Worm (Caenorhabditis elegans) whole organism, L1 larva: ENCODE measurements around the gene F09F7.6.

Experiments used
- C04F5.9 ChIP-seq: sonication (generic microtip); optimal IDR thresholded peaks from 2 replicates; lab custom pipeline; 2016; ENCODE audit warnings: missing genetic modification characterization, missing compliant biosample characterization
- C16A3.4 ChIP-seq: fragments of 150-350 bp; optimal IDR thresholded peaks from 2 replicates; lab custom pipeline; 2014; ENCODE audit warnings: missing biosample characterization, missing genetic modification characterization
- C34B4.2 ChIP-seq: sonication (generic microtip); optimal IDR thresholded peaks from 2 replicates; lab custom pipeline; 2017; ENCODE audit warnings: mild to moderate bottlenecking, missing genetic modification characterization, missing compliant biosample characterization
- F16B12.6 ChIP-seq: fragments of 150-350 bp; optimal IDR thresholded peaks from 2 replicates; lab custom pipeline; 2014; ENCODE audit warnings: missing biosample characterization, missing genetic modification characterization
- Y116A8C.19 ChIP-seq: sonication (generic microtip); optimal IDR thresholded peaks from 2 replicates; lab custom pipeline; 2016; ENCODE audit warnings: missing compliant biosample characterization, missing genetic modification characterization, borderline replicate concordance
- aha-1 ChIP-seq: fragments of 150-350 bp; optimal IDR thresholded peaks from 2 replicates; lab custom pipeline; 2014; ENCODE audit warnings: missing biosample characterization, missing genetic modification characterization
- alr-1 ChIP-seq: fragments of 200-800 bp; sonication (Bioruptor generic); optimal IDR thresholded peaks from 2 replicates; lab custom pipeline; 2018; ENCODE audit warnings: borderline replicate concordance, mild to moderate bottlenecking, missing genetic modification characterization, missing compliant biosample characterization
- blmp-1 ChIP-seq: fragments of 150-350 bp; optimal IDR thresholded peaks from 2 replicates; lab custom pipeline; 2014; ENCODE audit warnings: missing biosample characterization, missing genetic modification characterization
- ceh-8 ChIP-seq: fragments of 200-800 bp; sonication (Bioruptor generic); optimal IDR thresholded peaks from 2 replicates; lab custom pipeline; 2018; ENCODE audit warnings: mild to moderate bottlenecking, missing genetic modification characterization, moderate library complexity, missing compliant biosample characterization
- ceh-82 ChIP-seq, 3 experiments: fragments of 150-350 bp in 1 of 3; sonication (generic microtip) in 2 of 3; optimal IDR thresholded peaks; 2 replicates each; lab custom pipeline; 2014 to 2017; ENCODE audit warnings: missing biosample characterization in 3 of 3, missing genetic modification characterization in 3 of 3
- dpl-1 ChIP-seq, 3 experiments: fragments of 150-350 bp in 2 of 3; sonication (generic microtip) in 1 of 3; optimal IDR thresholded peaks; 2 replicates each; lab custom pipeline; 2014 to 2017; ENCODE audit warnings: missing biosample characterization in 3 of 3, missing genetic modification characterization in 3 of 3, missing genetic modification reagents in 3 of 3
- dsc-1 ChIP-seq: sonication (generic microtip); optimal IDR thresholded peaks from 2 replicates; lab custom pipeline; 2016; ENCODE audit warnings: mild to moderate bottlenecking, missing genetic modification characterization, missing compliant biosample characterization
- egl-13 ChIP-seq: sonication (generic microtip); optimal IDR thresholded peaks from 2 replicates; lab custom pipeline; 2016; ENCODE audit warnings: missing genotype, missing genetic modification reagents, missing genetic modification characterization, missing compliant biosample characterization
- egl-27 ChIP-seq, 2 experiments: fragments of 150-350 bp in 1 of 2; sonication (generic microtip); optimal IDR thresholded peaks; 3 replicates each; lab custom pipeline; 2017 to 2018; ENCODE audit warnings: missing biosample characterization in 2 of 2, missing genetic modification characterization in 2 of 2, missing genetic modification reagents in 2 of 2
- elt-2 ChIP-seq: sonication (generic microtip); optimal IDR thresholded peaks from 2 replicates; lab custom pipeline; 2016; ENCODE audit warnings: missing genetic modification characterization, mild to moderate bottlenecking, inconsistent platforms, missing compliant biosample characterization, missing genetic modification reagents
- fkh-8 ChIP-seq: sonication (generic microtip); optimal IDR thresholded peaks from 2 replicates; lab custom pipeline; 2016; ENCODE audit warnings: mild to moderate bottlenecking, missing genetic modification characterization, missing compliant biosample characterization
- fos-1 ChIP-seq: fragments of 150-350 bp; optimal IDR thresholded peaks from 2 replicates; lab custom pipeline; 2014; ENCODE audit warnings: missing biosample characterization, missing genetic modification characterization
- irx-1 ChIP-seq: sonication (generic microtip); optimal IDR thresholded peaks from 2 replicates; lab custom pipeline; 2016; ENCODE audit warnings: missing genetic modification characterization, missing compliant biosample characterization
- isw-1 ChIP-seq: fragments of 200-800 bp; sonication (Bioruptor generic); IDR thresholded peaks from 2 replicates; pipeline ENCODE4 v1.3.6; 2022; ENCODE audit warnings: missing genetic modification characterization, missing compliant biosample characterization
- jun-1 ChIP-seq: fragments of 150-350 bp; optimal IDR thresholded peaks from 2 replicates; lab custom pipeline; 2014; ENCODE audit warnings: missing biosample characterization, missing genetic modification reagents, missing genetic modification characterization
- lin-13 ChIP-seq: fragments of 150-350 bp; optimal IDR thresholded peaks from 2 replicates; lab custom pipeline; 2014; ENCODE audit warnings: missing biosample characterization, missing genetic modification reagents, missing genetic modification characterization
- lin-14 ChIP-seq: fragments of 200-800 bp; sonication (Bioruptor generic); optimal IDR thresholded peaks from 2 replicates; lab custom pipeline; 2018; ENCODE audit warnings: mild to moderate bottlenecking, missing genetic modification characterization, moderate library complexity, missing compliant biosample characterization
- lin-15B ChIP-seq: fragments of 150-350 bp; sonication (generic microtip); optimal IDR thresholded peaks from 3 replicates; lab custom pipeline; 2014; ENCODE audit warnings: missing biosample characterization, missing genetic modification characterization
- lin-35 ChIP-seq, 2 experiments: fragments of 150-350 bp; optimal IDR thresholded peaks; 2 replicates each; lab custom pipeline; 2014; ENCODE audit warnings: missing biosample characterization in 2 of 2, missing genetic modification characterization in 2 of 2, missing genetic modification reagents in 2 of 2
- lir-3 ChIP-seq: sonication (generic microtip); optimal IDR thresholded peaks from 2 replicates; lab custom pipeline; 2016; ENCODE audit warnings: mild to moderate bottlenecking, missing genetic modification characterization, moderate library complexity, missing compliant biosample characterization; ENCODE audit not compliant: poor library complexity
- lsy-2 ChIP-seq, 2 experiments: fragments of 150-350 bp; optimal IDR thresholded peaks; 2 replicates each; lab custom pipeline; 2014; ENCODE audit warnings: missing biosample characterization in 2 of 2, missing genetic modification characterization in 2 of 2
- mdl-1 ChIP-seq, 2 experiments: fragments of 150-350 bp; optimal IDR thresholded peaks; 2 replicates each; lab custom pipeline; 2014 to 2017; ENCODE audit warnings: missing biosample characterization in 2 of 2, missing genetic modification characterization in 2 of 2, inconsistent platforms in 1 of 2
- nhr-11 ChIP-seq: fragments of 150-350 bp; optimal IDR thresholded peaks from 2 replicates; lab custom pipeline; 2014; ENCODE audit warnings: missing biosample characterization, missing genetic modification characterization
- nhr-19 ChIP-seq: fragments of 200-800 bp; sonication (Bioruptor generic); conservative IDR thresholded peaks from 2 replicates; pipeline ENCODE4 v1.3.6; 2022; ENCODE audit warnings: missing genetic modification characterization, missing compliant biosample characterization
- nhr-20 ChIP-seq: sonication (generic microtip); optimal IDR thresholded peaks from 2 replicates; lab custom pipeline; 2016; ENCODE audit warnings: mild to moderate bottlenecking, missing genetic modification characterization, missing compliant biosample characterization
- nhr-28 ChIP-seq: fragments of 150-350 bp; optimal IDR thresholded peaks from 2 replicates; lab custom pipeline; 2014; ENCODE audit warnings: missing biosample characterization, missing genetic modification characterization
- nhr-47 ChIP-seq: sonication (generic microtip); optimal IDR thresholded peaks from 2 replicates; lab custom pipeline; 2016; ENCODE audit warnings: mild to moderate bottlenecking, missing genetic modification characterization, moderate library complexity, missing compliant biosample characterization
- nhr-71 ChIP-seq: sonication (generic microtip); optimal IDR thresholded peaks from 2 replicates; lab custom pipeline; 2016; ENCODE audit warnings: mild to moderate bottlenecking, missing genetic modification characterization, moderate library complexity, missing compliant biosample characterization
- nhr-77 ChIP-seq: fragments of 150-350 bp; optimal IDR thresholded peaks from 2 replicates; lab custom pipeline; 2014; ENCODE audit warnings: missing biosample characterization, missing genetic modification characterization
- nhr-85 ChIP-seq: sonication (generic microtip); peaks from one replicate; lab custom pipeline; 2016; ENCODE audit warnings: missing genetic modification characterization, inconsistent platforms, missing compliant biosample characterization
- nhr-90 ChIP-seq: sonication (generic microtip); optimal IDR thresholded peaks from 2 replicates; lab custom pipeline; 2016; ENCODE audit warnings: mild to moderate bottlenecking, missing genetic modification characterization, missing compliant biosample characterization; ENCODE audit not compliant: poor library complexity
- pax-3 ChIP-seq: fragments of 200-800 bp; sonication (Bioruptor generic); optimal IDR thresholded peaks from 2 replicates; lab custom pipeline; 2018; ENCODE audit warnings: mild to moderate bottlenecking, missing genetic modification characterization, moderate library complexity, missing compliant biosample characterization
- rnt-1 ChIP-seq: sonication (generic microtip); optimal IDR thresholded peaks from 2 replicates; lab custom pipeline; 2016; ENCODE audit warnings: mild to moderate bottlenecking, missing genetic modification characterization, moderate library complexity, missing compliant biosample characterization
- skn-1 ChIP-seq: fragments of 150-350 bp; optimal IDR thresholded peaks from 2 replicates; lab custom pipeline; 2014; ENCODE audit warnings: missing biosample characterization, missing genetic modification characterization
- snpc-4 ChIP-seq: fragments of 150-350 bp; optimal IDR thresholded peaks from 2 replicates; lab custom pipeline; 2014; ENCODE audit warnings: missing biosample characterization, missing genetic modification characterization
- snu-23 ChIP-seq: sonication (generic microtip); optimal IDR thresholded peaks from 2 replicates; lab custom pipeline; 2016; ENCODE audit warnings: missing genetic modification characterization, missing compliant biosample characterization
- sox-4 ChIP-seq: sonication (generic microtip); optimal IDR thresholded peaks from 2 replicates; lab custom pipeline; 2016; ENCODE audit warnings: missing genetic modification characterization, missing compliant biosample characterization
- sptf-1 ChIP-seq: fragments of 150-350 bp; optimal IDR thresholded peaks from 2 replicates; lab custom pipeline; 2014; ENCODE audit warnings: missing biosample characterization, missing genetic modification characterization
- swsn-7 ChIP-seq: sonication (generic microtip); optimal IDR thresholded peaks from 2 replicates; lab custom pipeline; 2016; ENCODE audit warnings: missing genetic modification characterization, missing compliant biosample characterization
- tbx-2 ChIP-seq: sonication (generic microtip); optimal IDR thresholded peaks from 2 replicates; lab custom pipeline; 2016; ENCODE audit warnings: missing genetic modification characterization, missing compliant biosample characterization
- unc-130 ChIP-seq: fragments of 150-350 bp; optimal IDR thresholded peaks from 2 replicates; lab custom pipeline; 2017; ENCODE audit warnings: missing biosample characterization, missing genetic modification characterization, inconsistent platforms
- unc-86 ChIP-seq: sonication (generic microtip); optimal IDR thresholded peaks from 2 replicates; lab custom pipeline; 2016; ENCODE audit warnings: missing genetic modification characterization, missing compliant biosample characterization
- unc-98 ChIP-seq: fragments of 200-800 bp; sonication (Bioruptor generic); IDR thresholded peaks from 2 replicates; pipeline ENCODE4 v1.3.6; 2022; ENCODE audit warnings: missing genetic modification characterization, missing compliant biosample characterization
- vab-15 ChIP-seq: sonication (generic microtip); optimal IDR thresholded peaks from 2 replicates; lab custom pipeline; 2017; ENCODE audit warnings: missing genotype, mild to moderate bottlenecking, missing genetic modification characterization, missing compliant biosample characterization
- zip-4 ChIP-seq: fragments of 200-800 bp; sonication (Bioruptor generic); optimal IDR thresholded peaks from 2 replicates; lab custom pipeline; 2018; ENCODE audit warnings: mild to moderate bottlenecking, missing genetic modification characterization, moderate library complexity, missing compliant biosample characterization
- ztf-4 ChIP-seq: fragments of 150-350 bp; optimal IDR thresholded peaks from 2 replicates; lab custom pipeline; 2014; ENCODE audit warnings: missing biosample characterization, missing genetic modification characterization

F09F7.6 gene

ce11 chrIII:5594350-5594749, 42.4 kb upstream of the F09F7.6 start (continued):
- TF ChIP-seq tbx-2 (no peak), Y116A8C.19 (no peak), zip-4 (GFP tag; lab: Kevin White, UChicago) (no peak), nhr-28 (no peak)

DNA sequence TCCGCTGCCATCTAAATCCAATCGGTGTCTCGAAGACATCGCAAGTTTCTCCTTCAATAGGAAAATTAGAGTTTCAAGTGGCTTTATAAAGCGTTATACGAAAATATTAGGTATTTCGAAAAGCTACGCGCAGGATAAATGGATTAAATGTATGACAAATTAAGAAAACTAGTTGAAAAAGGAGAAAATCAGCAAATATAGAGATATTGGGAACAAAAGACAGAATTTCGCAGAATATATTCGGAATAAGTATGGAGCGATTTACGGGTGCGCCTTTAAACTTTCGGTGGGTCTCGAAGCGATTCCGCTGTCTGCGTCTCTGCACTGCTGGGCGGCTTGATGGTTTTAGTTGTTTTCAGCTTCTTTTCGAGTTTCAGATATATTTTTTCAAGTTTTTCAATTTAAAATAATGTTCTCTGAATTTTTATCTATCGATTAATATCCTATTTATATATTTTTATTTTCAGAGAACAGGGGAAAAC, 39.8 kb upstream of the F09F7.6 start, which contains the start of the genes ddx-15 and ucr-1:
Gene ddx-15 (minus strand): TSS at position 51 of the 482 bp plus-strand sequence.
Gene ucr-1 (plus strand): TSS at position 468 of the 482 bp plus-strand sequence.
- TF ChIP-seq nhr-11 (tag; lab: Kevin White, UChicago) (no peak), ceh-82 (tag; optimal IDR thresholded peaks at IDR 0.05; lab: Kevin White, UChicago) (peak; percentile 1 to 79 (median 37)), C04F5.9 (tag; lab: Kevin White, UChicago) (peak; percentile 0), jun-1 (tag; lab: Kevin White, UChicago) (peak; percentile 22), lsy-2 (tag; optimal IDR thresholded peaks at IDR 0.05; lab: Kevin White, UChicago) (peak; percentile 85), blmp-1 (tag; lab: Kevin White, UChicago) (no peak), nhr-20 (tag; lab: Kevin White, UChicago) (peak; percentile 66), ztf-4 (tag; lab: Kevin White, UChicago) (no peak), dsc-1 (tag; lab: Kevin White, UChicago) (peak; percentile 45), unc-86 (peak; percentile 69), tbx-2 (peak; percentile 55), fos-1 (tag; lab: Kevin White, UChicago) (peak; percentile 43), aha-1 (no peak), unc-98 (GFP tag; lab: Robert Waterston, UW) (no peak), nhr-19 (GFP tag; lab: Robert Waterston, UW) (peak; percentile 65), irx-1 (tag; lab: Kevin White, UChicago) (peak; percentile 42), C34B4.2 (no peak), nhr-77 (tag; lab: Kevin White, UChicago) (peak; percentile 51), C16A3.4 (tag; lab: Kevin White, UChicago) (peak; percentile 67), lin-14 (GFP tag; lab: Kevin White, UChicago) (peak; percentile 75), sox-4 (no peak), lin-15B (tag; lab: Kevin White, UChicago) (peak; percentile 61), snu-23 (peak; percentile 78), snpc-4 (tag; lab: Kevin White, UChicago) (peak; percentile 32), dpl-1 (GFP tag; optimal IDR thresholded peaks at IDR 0.05; lab: Kevin White, UChicago) (peak; percentile 69 to 78 (median 72)), swsn-7 (tag; lab: Kevin White, UChicago) (peak; percentile 66), lin-13 (peak; percentile 25), nhr-47 (peak; percentile 78), nhr-90 (peak; percentile 34), fkh-8 (tag; lab: Kevin White, UChicago) (peak; percentile 72), lin-35 (GFP tag; optimal IDR thresholded peaks at IDR 0.05; lab: Kevin White, UChicago) (peak; percentile 82 to 85), nhr-85 (peak; percentile 73), egl-13 (tag; lab: Kevin White, UChicago) (peak; percentile 8), vab-15 (peak; percentile 17), elt-2 (tag; lab: Kevin White, UChicago) (peak; percentile 2), alr-1 (tag; lab: Kevin White, UChicago) (no peak), nhr-71 (tag; lab: Kevin White, UChicago) (peak; percentile 83), lir-3 (peak; percentile 39), egl-27 (tag; optimal IDR thresholded peaks at IDR 0.05; lab: Kevin White, UChicago) (no peak), mdl-1 (tag; optimal IDR thresholded peaks at IDR 0.05; lab: Kevin White, UChicago) (peak in 1 of 2 experiments; percentile 46), ceh-8 (GFP tag; lab: Kevin White, UChicago) (no peak), skn-1 (tag; lab: Kevin White, UChicago) (peak; percentile 39), sptf-1 (tag; lab: Kevin White, UChicago) (no peak), unc-130 (tag; lab: Kevin White, UChicago) (peak; percentile 78), isw-1 (GFP tag; lab: Robert Waterston, UW) (peak; percentile 76), pax-3 (peak; percentile 15), F16B12.6 (tag; lab: Kevin White, UChicago) (peak; percentile 14), rnt-1 (tag; lab: Kevin White, UChicago) (peak; percentile 73)
